Worm (Caenorhabditis elegans): Measurements from ENCODE around the gene ZK688.5.

ZK688.5 gene

DNA sequence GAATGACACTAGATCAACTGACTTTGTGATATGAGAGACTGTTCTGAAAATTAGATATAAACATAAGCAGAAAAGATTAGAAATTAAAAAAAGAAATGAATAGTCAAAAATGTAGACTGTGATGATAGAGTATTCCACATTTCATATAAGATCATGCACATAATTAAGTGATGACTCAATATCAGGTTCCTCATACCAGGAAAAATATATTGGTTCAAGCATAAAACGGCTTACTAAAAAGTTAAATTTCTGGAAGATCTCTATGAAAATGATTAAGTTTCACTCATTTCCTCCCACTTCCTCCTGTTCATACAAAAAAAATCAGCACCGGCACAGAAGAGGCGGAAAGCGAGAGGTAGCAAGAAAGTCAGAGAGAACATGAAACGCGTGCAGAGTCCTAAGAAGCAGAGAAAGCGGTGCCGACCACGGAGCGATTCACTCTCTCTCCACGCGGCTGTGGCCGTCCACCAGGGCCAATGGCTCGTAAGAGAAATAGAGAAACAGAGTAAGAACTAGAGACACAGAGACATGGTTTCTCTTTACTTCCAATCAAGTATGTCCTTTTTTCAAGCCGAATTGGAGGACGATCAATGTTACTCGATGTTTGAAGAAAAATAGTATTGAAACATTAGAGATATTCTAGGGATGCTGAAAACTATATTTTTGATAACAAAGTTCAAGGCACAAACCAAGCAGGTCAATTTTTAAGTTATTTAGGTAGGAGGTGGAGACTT lies at the start of gene ZK688.5, which contains the start of gene fahd-1 (continued):
- TF ChIP-seq F57C9.4 (tag; optimal IDR thresholded peaks at IDR 0.05): no peak
- TF ChIP-seq attf-5 (GFP tag; optimal IDR thresholded peaks at IDR 0.05): peak; percentile 86
- TF ChIP-seq egl-18 (GFP tag; IDR thresholded peaks at IDR 0.05): no peak
- TF ChIP-seq madf-6 (GFP tag; IDR thresholded peaks at IDR 0.05): peak; percentile 27; the same call in 1 of the 2 replicates
- no peak for TF ChIP-seq cebp-1 (GFP tag; IDR thresholded peaks at IDR 0.05)
- TF ChIP-seq cebp-1 (tag; optimal IDR thresholded peaks at IDR 0.05): peak; percentile 75
- TF ChIP-seq chd-7 (tag; optimal IDR thresholded peaks at IDR 0.05): peak; percentile 29
- TF ChIP-seq B0035.1 (tag; optimal IDR thresholded peaks at IDR 0.05): no peak
- TF ChIP-seq pbrm-1 (GFP tag; IDR thresholded peaks at IDR 0.05): 0 out of 2 replicates have a peak, but pooled peaks have one; percentile 26
- TF ChIP-seq aptf-3 (GFP tag; IDR thresholded peaks at IDR 0.05): no peak

DNA sequence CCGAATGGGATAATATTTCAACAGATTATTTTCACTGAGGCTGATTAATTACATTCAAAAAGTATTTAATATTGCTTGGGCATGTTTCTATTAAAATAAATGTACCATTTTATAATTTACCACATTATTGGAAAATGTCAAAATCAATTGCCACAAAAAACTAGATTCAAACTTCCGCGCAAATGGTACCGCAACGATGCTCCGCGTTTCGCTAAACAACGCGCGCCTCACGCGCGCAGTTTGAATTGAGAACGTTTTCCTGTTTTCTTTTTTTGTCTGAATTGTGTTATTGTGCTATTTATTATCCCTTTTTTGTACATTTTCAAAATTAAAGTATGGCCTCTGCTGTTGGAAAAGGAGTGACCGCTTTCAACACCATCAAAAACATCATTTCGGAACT lies 49.4 kb upstream of the ZK688.5 start, which contains the start of gene C29E4.12:
TSS of gene C29E4.12 (plus strand) at position 333 of the 400 bp plus-strand sequence.
- TF ChIP-seq lin-54 (GFP tag; optimal IDR thresholded peaks at IDR 0.05) (peak; percentile 94), tlf-1 (GFP tag; optimal IDR thresholded peaks at IDR 0.05) (no peak), attf-5 (GFP tag; optimal IDR thresholded peaks at IDR 0.05) (peak; percentile 74), let-607 (tag; optimal IDR thresholded peaks at IDR 0.05) (no peak), attf-3 (GFP tag; conservative IDR thresholded peaks at IDR 0.05) (peak; percentile 99), F23B12.7 (tag; optimal IDR thresholded peaks at IDR 0.05; ENCODE audit: insufficient read depth) (peak; percentile 12), ceh-27 (GFP tag; optimal IDR thresholded peaks at IDR 0.05) (no peak), lsl-1 (GFP tag; optimal IDR thresholded peaks at IDR 0.05) (peak; percentile 5), nhr-179 (tag; optimal IDR thresholded peaks at IDR 0.05) (no peak), nfya-2 (GFP tag; IDR thresholded peaks at IDR 0.05) (no peak), sea-2 (GFP tag; IDR thresholded peaks at IDR 0.05) (no peak), rcor-1 (GFP tag; IDR thresholded peaks at IDR 0.05) (no peak), pbrm-1 (GFP tag; IDR thresholded peaks at IDR 0.05) (no peak), snpc-3.4 (tag; optimal IDR thresholded peaks at IDR 0.05) (no peak), lin-35 (GFP tag; optimal IDR thresholded peaks at IDR 0.05) (peak in 1 of 3 experiments; percentile 90), C17E4.6 (GFP tag; IDR thresholded peaks at IDR 0.05) (no peak), dpl-1 (GFP tag; optimal IDR thresholded peaks at IDR 0.05) (peak; percentile 65), aptf-3 (GFP tag; IDR thresholded peaks at IDR 0.05) (no peak), efl-1 (GFP tag; optimal IDR thresholded peaks at IDR 0.05) (peak; percentile 78), mcd-1 (GFP tag; IDR thresholded peaks at IDR 0.05) (peak; percentile 58), nhr-90 (tag; optimal IDR thresholded peaks at IDR 0.05) (no peak), aptf-2 (GFP tag; conservative IDR thresholded peaks at IDR 0.05) (no peak), lin-26 (GFP tag; IDR thresholded peaks at IDR 0.05) (no peak), ets-4 (GFP tag; optimal IDR thresholded peaks at IDR 0.05) (no peak), cebp-1 (GFP tag; IDR thresholded peaks at IDR 0.05) (no peak), cebp-1 (tag; optimal IDR thresholded peaks at IDR 0.05) (no peak)

DNA sequence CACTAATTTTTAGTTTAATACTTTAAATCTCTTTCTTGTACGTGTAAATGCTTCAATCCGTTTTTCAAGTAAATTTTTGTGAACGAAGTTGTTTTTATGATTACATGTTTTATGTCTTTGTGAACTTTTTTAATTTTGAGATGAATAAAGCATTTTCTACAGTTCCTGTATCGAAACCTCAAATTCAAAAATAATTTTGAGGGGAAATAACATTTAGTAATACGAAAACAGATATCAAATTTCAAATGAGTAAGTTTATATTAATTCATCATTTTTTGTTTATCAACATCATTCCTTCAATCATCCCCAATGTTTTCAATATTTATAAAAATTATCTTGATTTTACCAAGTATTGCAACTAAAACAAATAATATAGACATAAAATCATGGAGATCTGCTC lies 46.1 kb upstream of the ZK688.5 start, which contains the start of gene C29E4.10:
TSS of gene C29E4.10 (plus strand) at position 301 of the 400 bp plus-strand sequence.
- TF ChIP-seq B0336.3 (GFP tag; IDR thresholded peaks at IDR 0.05) (no peak), attf-6 (GFP tag; IDR thresholded peaks at IDR 0.05) (no peak), bed-2 (GFP tag; IDR thresholded peaks at IDR 0.05) (no peak), ztf-18 (tag; optimal IDR thresholded peaks at IDR 0.05) (no peak), snpc-1.1 (tag; optimal IDR thresholded peaks at IDR 0.05; ENCODE audit: insufficient read depth) (no peak), pbrm-1 (GFP tag; IDR thresholded peaks at IDR 0.05) (no peak), K12H6.12 (tag; optimal IDR thresholded peaks at IDR 0.05) (no peak), mxl-1 (tag; optimal IDR thresholded peaks at IDR 0.05) (no peak), F37B4.10 (GFP tag; IDR thresholded peaks at IDR 0.05) (no peak), ceh-58 (GFP tag; IDR thresholded peaks at IDR 0.05) (no peak), gei-17 (GFP tag; optimal IDR thresholded peaks at IDR 0.05) (no peak), let-607 (tag; optimal IDR thresholded peaks at IDR 0.05) (no peak)

Data from whole organism, young adult.